Fruit fly (Drosophila melanogaster): ENCODE data around the gene mRNA-cap.

The mRNA-cap gene

DNA sequence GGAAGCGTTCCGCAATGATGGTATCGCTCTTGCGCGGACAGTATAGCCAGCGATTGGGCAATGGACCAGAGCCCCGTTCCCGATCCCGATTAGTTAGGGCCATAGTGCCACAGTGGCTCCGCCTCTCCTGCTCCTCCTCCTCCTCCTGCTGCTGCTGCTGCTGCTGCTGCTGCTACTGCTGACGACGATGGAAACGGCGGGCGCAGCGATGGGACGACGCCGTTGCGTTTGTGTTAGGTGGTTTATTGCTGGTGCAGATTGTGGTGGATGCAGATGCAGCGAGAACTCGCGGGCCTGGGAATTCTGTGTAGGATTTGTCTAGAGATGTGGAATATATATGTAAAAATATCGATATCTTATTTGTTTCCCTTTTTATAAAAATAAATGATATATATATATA, at the start of gene mRNA-cap:
Gene mRNA-cap (minus strand): TSS at position 344 of the 400 bp plus-strand sequence.
- TF ChIP-seq CG12299 (tag; optimal IDR thresholded peaks at IDR 0.05) = no peak
- TF ChIP-seq YL-1 (GFP tag; optimal IDR thresholded peaks at IDR 0.05) = peak; percentile 36
- TF ChIP-seq MESR4 (GFP tag; optimal IDR thresholded peaks at IDR 0.05) = peak; percentile 96
- 0 out of 2 replicates have a peak, but pooled peaks have one; percentile 22 for TF ChIP-seq MBD-R2 (GFP tag; IDR thresholded peaks at IDR 0.05)
- peak; percentile 73 for TF ChIP-seq CG4617 (GFP tag; optimal IDR thresholded peaks at IDR 0.05; ENCODE audit: borderline replicate concordance)
- no peak for TF ChIP-seq CG12744 (GFP tag; optimal IDR thresholded peaks at IDR 0.05)
- peak; percentile 37 for TF ChIP-seq Sry-δ (GFP tag; optimal IDR thresholded peaks at IDR 0.05)
- peak in 1 of 2 experiments; percentile 81 for TF ChIP-seq Dfd (GFP tag; optimal IDR thresholded peaks at IDR 0.05)

DNA sequence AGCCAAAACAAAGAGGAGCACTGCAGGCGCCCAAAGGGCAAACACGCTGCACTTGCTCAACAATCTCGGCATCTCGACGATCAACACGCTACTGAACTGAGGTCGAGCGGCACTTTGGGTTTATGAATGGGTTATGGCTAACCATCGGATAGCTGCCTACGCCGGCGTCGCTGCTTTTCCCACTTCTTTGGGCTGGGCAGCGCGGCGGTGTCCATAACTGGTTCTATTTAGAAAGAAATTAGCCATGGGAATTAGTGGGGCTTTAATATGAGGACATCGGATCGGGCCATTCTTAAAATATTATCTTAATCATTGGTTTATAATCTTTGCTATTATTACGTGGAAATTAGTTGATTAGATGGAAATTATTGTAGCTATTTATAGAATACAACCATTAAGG, 46.7 kb upstream of the mRNA-cap start, which contains the start of gene CG9400:
Gene CG9400 (minus strand): TSS at position 101 of the 400 bp plus-strand sequence.
- TF ChIP-seq CG8924 (tag; optimal IDR thresholded peaks at IDR 0.05) (no peak), HHEX (GFP tag; optimal IDR thresholded peaks at IDR 0.05) (no peak), ERR (GFP tag; optimal IDR thresholded peaks at IDR 0.05) (no peak), esg (GFP tag; conservative IDR thresholded peaks at IDR 0.05) (no peak), amos (GFP tag; IDR thresholded peaks at IDR 0.05; ENCODE audit: partially characterized antibody) (no peak), CG11093 (GFP tag; IDR thresholded peaks at IDR 0.05) (no peak), dimm (GFP tag; IDR thresholded peaks at IDR 0.05) (no peak)

DNA sequence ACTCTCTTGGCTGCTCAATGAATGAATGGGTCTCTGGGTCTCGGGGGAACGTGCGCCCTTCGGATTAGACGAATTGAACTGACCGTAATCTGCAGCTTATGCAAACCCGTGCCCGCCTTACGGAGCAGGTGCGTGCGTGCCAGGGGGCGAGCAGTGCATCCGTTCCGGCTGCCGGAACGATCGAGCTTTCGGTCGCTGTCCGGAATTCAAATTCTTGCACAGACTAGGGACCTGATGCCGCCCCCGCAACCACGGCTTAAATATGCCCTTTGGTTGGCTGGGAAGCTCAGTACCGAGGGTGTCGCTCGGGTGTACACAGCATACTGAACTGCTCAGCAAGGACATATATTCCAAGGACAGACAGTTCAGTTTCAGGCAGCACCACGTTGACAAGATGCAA, 34.8 kb upstream of the mRNA-cap start, which contains the start of gene Muc12Ea:
Gene Muc12Ea (plus strand): TSS at position 301 of the 400 bp plus-strand sequence.
- no peak for TF ChIP-seq CG7372 (GFP tag; IDR thresholded peaks at IDR 0.05)
- TF ChIP-seq Med (GFP tag) = peak; percentile 36

DNA sequence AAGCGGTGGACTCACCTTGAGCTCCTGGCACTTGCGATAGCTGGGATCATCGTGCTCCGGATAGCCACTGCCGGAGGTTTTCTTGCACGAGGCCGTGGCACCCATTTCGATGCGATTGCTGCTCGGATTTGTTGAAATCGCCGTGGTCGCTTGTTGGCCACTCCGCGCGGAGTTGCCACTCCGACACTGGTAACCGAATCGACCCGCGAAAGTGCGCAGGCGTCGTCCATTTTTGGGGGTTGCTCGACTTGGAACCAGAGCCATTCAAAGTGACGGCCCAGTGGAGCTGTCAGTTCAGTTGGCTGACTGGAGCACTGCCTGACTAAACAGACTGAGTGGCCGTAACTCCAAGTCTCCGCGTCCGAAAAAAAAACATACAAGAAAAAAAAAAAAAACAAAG, 23.5 kb upstream of the mRNA-cap start, which contains the start of the genes CG13404 and na:
Gene CG13404 (minus strand): TSS at position 176 of the 400 bp plus-strand sequence.
Gene na (plus strand): TSS at position 293 of the 400 bp plus-strand sequence.
- TF ChIP-seq cg (GFP tag; optimal IDR thresholded peaks at IDR 0.05) = no peak
- no peak for TF ChIP-seq dm (GFP tag; optimal IDR thresholded peaks at IDR 0.05)
- no peak for TF ChIP-seq CG1792 (GFP tag; optimal IDR thresholded peaks at IDR 0.05)
- no peak for TF ChIP-seq CG10565 (GFP tag; optimal IDR thresholded peaks at IDR 0.05)
- TF ChIP-seq ewg (GFP tag; optimal IDR thresholded peaks at IDR 0.05) = peak; percentile 94
- no peak for TF ChIP-seq CG1832 (GFP tag; optimal IDR thresholded peaks at IDR 0.05)
- TF ChIP-seq CG15011 (GFP tag; optimal IDR thresholded peaks at IDR 0.05) = no peak
- no peak for TF ChIP-seq btn (GFP tag; optimal IDR thresholded peaks at IDR 0.05)
- TF ChIP-seq CG15514 (GFP tag; optimal IDR thresholded peaks at IDR 0.05) = peak; percentile 95
- TF ChIP-seq CG1233 (GFP tag; optimal IDR thresholded peaks at IDR 0.05) = no peak
- no peak for TF ChIP-seq Aef1 (GFP tag; IDR thresholded peaks at IDR 0.05)
- no peak for TF ChIP-seq CG8359 (GFP tag; optimal IDR thresholded peaks at IDR 0.05; ENCODE audit: borderline replicate concordance)
- peak; percentile 81 for TF ChIP-seq onecut (GFP tag; IDR thresholded peaks at IDR 0.05)
- no peak for TF ChIP-seq CG17912 (GFP tag; optimal IDR thresholded peaks at IDR 0.05)
- no peak for TF ChIP-seq dmrt99B (tag; optimal IDR thresholded peaks at IDR 0.05)
- no peak for TF ChIP-seq grn (GFP tag; optimal IDR thresholded peaks at IDR 0.05)
- no peak for TF ChIP-seq Hr51 (GFP tag; optimal IDR thresholded peaks at IDR 0.05)
- TF ChIP-seq Camta (GFP tag; optimal IDR thresholded peaks at IDR 0.05) = no peak
- no peak for TF ChIP-seq crc (GFP tag; optimal IDR thresholded peaks at IDR 0.05)
- no peak for TF ChIP-seq dan (GFP tag; IDR thresholded peaks at IDR 0.05)
- TF ChIP-seq CG8388 (GFP tag; optimal IDR thresholded peaks at IDR 0.05) = no peak
- TF ChIP-seq CG7839 (tag; optimal IDR thresholded peaks at IDR 0.05) = no peak
- TF ChIP-seq exex (tag; optimal IDR thresholded peaks at IDR 0.05) = no peak
- no peak for TF ChIP-seq jigr1 (GFP tag; IDR thresholded peaks at IDR 0.05)
- TF ChIP-seq bigmax (GFP tag; optimal IDR thresholded peaks at IDR 0.05) = no peak
- no peak for TF ChIP-seq knrl (GFP tag; IDR thresholded peaks at IDR 0.05; ENCODE audit: partially characterized antibody)
- no peak for TF ChIP-seq sens-2 (GFP tag; IDR thresholded peaks at IDR 0.05)
- TF ChIP-seq Dref (GFP tag; IDR thresholded peaks at IDR 0.05) = 0 out of 2 replicates have a peak, but pooled peaks have one; percentile 6
- TF ChIP-seq CG6272 (GFP tag; IDR thresholded peaks at IDR 0.05) = no peak
